Worm (Caenorhabditis elegans) whole organism, L4/young adult: ENCODE data around the gene str-165.

Experiments
- W03F9.2 ChIP-seq: fragments of 150-350 bp; optimal IDR thresholded peaks from 2 replicates; lab custom pipeline; 2014; ENCODE audit warnings: missing biosample characterization, missing genetic modification characterization
- dao-5 ChIP-seq: sonication (generic microtip); optimal IDR thresholded peaks from 2 replicates; lab custom pipeline; 2016; ENCODE audit warnings: missing genotype, missing genetic modification characterization, moderate library complexity, missing compliant biosample characterization
- him-1 ChIP-seq: sonication (generic microtip); optimal IDR thresholded peaks from 2 replicates; lab custom pipeline; 2016; ENCODE audit warnings: missing genotype, missing genetic modification reagents, missing genetic modification characterization, missing compliant biosample characterization

The str-165 gene

ce11 chrV:13880607-13881006 lies 49.7 kb downstream of the str-165 start, which contains the start of gene T22G5.3:
Gene T22G5.3 (plus strand): TSS chrV:13880907.
- TF ChIP-seq dao-5 (tag; lab: Kevin White, UChicago) (no peak), W03F9.2 (tag; lab: Kevin White, UChicago) (no peak), him-1 (tag; lab: Kevin White, UChicago) (no peak)
